Worm (Caenorhabditis elegans) whole organism, young adult: ENCODE measurements around the gene gldi-1.

Experiments used
- B0019.2 ChIP-seq: fragments of 200-800 bp; sonication (Bioruptor generic); conservative IDR thresholded peaks from 2 replicates; pipeline ENCODE4 v1.3.6; 2022; ENCODE audit warnings: missing genetic modification reagents, missing genetic modification characterization, missing compliant biosample characterization
- B0035.1 ChIP-seq: sonication (generic microtip); optimal IDR thresholded peaks from 2 replicates; lab custom pipeline; 2016; ENCODE audit warnings: missing genetic modification characterization, mild to moderate bottlenecking, missing compliant biosample characterization, missing genotype, missing genetic modification reagents
- B0336.3 ChIP-seq: fragments of 200-800 bp; sonication (Bioruptor generic); IDR thresholded peaks from 2 replicates; pipeline ENCODE4 v1.3.6; 2022; ENCODE audit warnings: missing genetic modification characterization, missing compliant biosample characterization
- D2030.7 ChIP-seq: fragments of 200-800 bp; sonication (Bioruptor generic); IDR thresholded peaks from 2 replicates; pipeline ENCODE4 v1.3.6; 2022; ENCODE audit warnings: missing genetic modification reagents, missing genetic modification characterization, missing compliant biosample characterization
- F10E7.11 ChIP-seq: sonication (generic microtip); optimal IDR thresholded peaks from 2 replicates; lab custom pipeline; 2017; ENCODE audit warnings: mild to moderate bottlenecking, missing genetic modification characterization, moderate library complexity, missing compliant biosample characterization
- F22D6.2 ChIP-seq: sonication (generic microtip); optimal IDR thresholded peaks from 2 replicates; lab custom pipeline; 2016; ENCODE audit warnings: mild to moderate bottlenecking, missing genetic modification characterization, missing compliant biosample characterization
- F49E8.2 ChIP-seq: sonication (generic microtip); optimal IDR thresholded peaks from 3 replicates; lab custom pipeline; 2017; ENCODE audit warnings: missing genetic modification characterization, mild to moderate bottlenecking, missing compliant biosample characterization, antibody characterized with exemption, moderate library complexity; ENCODE audit not compliant: insufficient read depth
- F55B11.4 ChIP-seq: sonication (generic microtip); optimal IDR thresholded peaks from 2 replicates; lab custom pipeline; 2016; ENCODE audit warnings: missing compliant biosample characterization, missing genetic modification characterization, borderline replicate concordance; ENCODE audit not compliant: insufficient read depth
- Y67H2A.10 ChIP-seq: fragments of 200-800 bp; sonication (Bioruptor generic); conservative IDR thresholded peaks from 2 replicates; pipeline ENCODE4 v1.3.6; 2022; ENCODE audit warnings: missing genetic modification reagents, missing genetic modification characterization, missing compliant biosample characterization
- ZK185.1 ChIP-seq: sonication (generic microtip); optimal IDR thresholded peaks from 2 replicates; lab custom pipeline; 2016; ENCODE audit warnings: mild to moderate bottlenecking, missing genetic modification characterization, missing compliant biosample characterization; ENCODE audit not compliant: poor library complexity, severe bottlenecking
- akir-1 ChIP-seq: fragments of 200-800 bp; sonication (Bioruptor generic); optimal IDR thresholded peaks from 2 replicates; lab custom pipeline; 2018; ENCODE audit warnings: mild to moderate bottlenecking, missing genetic modification characterization, moderate library complexity, missing compliant biosample characterization
- ama-1 ChIP-seq, 3 experiments: fragments of 150-350 bp in 1 of 3; sonication (generic microtip) in 2 of 3; optimal IDR thresholded peaks; 2 replicates each; lab custom pipeline; 2014 to 2018; ENCODE audit warnings: missing biosample characterization in 2 of 3, missing genetic modification characterization in 2 of 3, missing genetic modification reagents in 2 of 3
- aptf-3 ChIP-seq: fragments of 200-800 bp; sonication (Bioruptor generic); IDR thresholded peaks from 2 replicates; pipeline ENCODE4 v1.3.6; 2022; ENCODE audit warnings: missing genetic modification characterization, missing compliant biosample characterization
- attf-5 ChIP-seq: fragments of 200-800 bp; sonication (Bioruptor generic); optimal IDR thresholded peaks from 2 replicates; lab custom pipeline; 2018; ENCODE audit warnings: mild to moderate bottlenecking, missing genetic modification characterization, missing compliant biosample characterization
- bed-1 ChIP-seq: fragments of 200-800 bp; sonication (Bioruptor generic); IDR thresholded peaks from 2 replicates; pipeline ENCODE4 v1.3.6; 2022; ENCODE audit warnings: missing genetic modification reagents, missing genetic modification characterization, missing compliant biosample characterization
- bed-2 ChIP-seq: fragments of 200-800 bp; sonication (Bioruptor generic); IDR thresholded peaks from 2 replicates; pipeline ENCODE4 v1.3.6; 2022; ENCODE audit warnings: missing genetic modification reagents, missing genetic modification characterization, missing compliant biosample characterization
- ccch-3 ChIP-seq: fragments of 200-800 bp; sonication (Bioruptor generic); optimal IDR thresholded peaks from 2 replicates; lab custom pipeline; 2018; ENCODE audit warnings: mild to moderate bottlenecking, missing genetic modification characterization, missing compliant biosample characterization
- ceh-40 ChIP-seq: fragments of 200-800 bp; sonication (Bioruptor generic); IDR thresholded peaks from 2 replicates; pipeline ENCODE4 v1.3.6; 2022; ENCODE audit warnings: missing genetic modification characterization, missing compliant biosample characterization
- ceh-58 ChIP-seq: fragments of 200-800 bp; sonication (Bioruptor generic); IDR thresholded peaks from 2 replicates; pipeline ENCODE4 v1.3.6; 2022; ENCODE audit warnings: missing genetic modification characterization, missing compliant biosample characterization
- efl-1 ChIP-seq: fragments of 150-350 bp; optimal IDR thresholded peaks from 2 replicates; lab custom pipeline; 2014; ENCODE audit warnings: missing biosample characterization, missing genetic modification reagents, missing genetic modification characterization
- egrh-3 ChIP-seq: fragments of 200-800 bp; sonication (Bioruptor generic); IDR thresholded peaks from 2 replicates; pipeline ENCODE4 v1.3.6; 2022; ENCODE audit warnings: missing genetic modification reagents, missing genetic modification characterization, missing compliant biosample characterization
- hlh-12 ChIP-seq: sonication (generic microtip); optimal IDR thresholded peaks from 2 replicates; lab custom pipeline; 2016; ENCODE audit warnings: missing genetic modification characterization, missing compliant biosample characterization
- hmg-1.2 ChIP-seq: fragments of 200-800 bp; sonication (Bioruptor generic); IDR thresholded peaks from 2 replicates; pipeline ENCODE4 v1.3.6; 2022; ENCODE audit warnings: missing genetic modification reagents, missing genetic modification characterization, missing compliant biosample characterization
- hrde-1 ChIP-seq: sonication (generic microtip); optimal IDR thresholded peaks from 2 replicates; lab custom pipeline; 2016; ENCODE audit warnings: missing genetic modification characterization, mild to moderate bottlenecking, missing compliant biosample characterization, moderate library complexity, missing genotype, missing genetic modification reagents, borderline replicate concordance
- hsf-1 ChIP-seq: fragments of 200-800 bp; sonication (Bioruptor generic); IDR thresholded peaks from 2 replicates; pipeline ENCODE4 v1.3.6; 2022; ENCODE audit warnings: missing genetic modification reagents, missing genetic modification characterization, missing compliant biosample characterization
- lag-1 ChIP-seq: fragments of 200-800 bp; sonication (Bioruptor generic); IDR thresholded peaks from 2 replicates; pipeline ENCODE4 v1.3.6; 2022; ENCODE audit warnings: missing genetic modification reagents, missing genetic modification characterization, missing compliant biosample characterization
- let-526 ChIP-seq: fragments of 200-800 bp; sonication (Bioruptor generic); IDR thresholded peaks from 2 replicates; pipeline ENCODE4 v1.3.6; 2022; ENCODE audit warnings: missing genetic modification reagents, missing genetic modification characterization, missing compliant biosample characterization
- lin-26 ChIP-seq: fragments of 200-800 bp; sonication (Bioruptor generic); IDR thresholded peaks from 2 replicates; pipeline ENCODE4 v1.3.6; 2022; ENCODE audit warnings: missing genetic modification reagents, missing genetic modification characterization, missing compliant biosample characterization
- madf-3 ChIP-seq: fragments of 200-800 bp; sonication (Bioruptor generic); IDR thresholded peaks from 2 replicates; pipeline ENCODE4 v1.3.6; 2022; ENCODE audit warnings: missing genetic modification reagents, missing genetic modification characterization, missing compliant biosample characterization
- mcd-1 ChIP-seq: fragments of 200-800 bp; sonication (Bioruptor generic); IDR thresholded peaks from 2 replicates; pipeline ENCODE4 v1.3.6; 2022; ENCODE audit warnings: missing genetic modification reagents, missing genetic modification characterization, missing compliant biosample characterization
- mxl-1 ChIP-seq: sonication (generic microtip); optimal IDR thresholded peaks from 2 replicates; lab custom pipeline; 2016; ENCODE audit warnings: missing genetic modification characterization, missing compliant biosample characterization
- nfyb-1 ChIP-seq: fragments of 200-800 bp; sonication (Bioruptor generic); IDR thresholded peaks from 2 replicates; pipeline ENCODE4 v1.3.6; 2022; ENCODE audit warnings: missing genetic modification reagents, missing genetic modification characterization, missing compliant biosample characterization
- rcor-1 ChIP-seq: fragments of 200-800 bp; sonication (Bioruptor generic); IDR thresholded peaks from 2 replicates; pipeline ENCODE4 v1.3.6; 2022; ENCODE audit warnings: missing genetic modification reagents, missing genetic modification characterization, missing compliant biosample characterization
- repo-1 ChIP-seq: sonication (generic microtip); optimal IDR thresholded peaks from 2 replicates; lab custom pipeline; 2017; ENCODE audit warnings: mild to moderate bottlenecking, missing genetic modification characterization, missing compliant biosample characterization
- tlf-1 ChIP-seq: fragments of 200-800 bp; sonication (Bioruptor generic); optimal IDR thresholded peaks from 2 replicates; lab custom pipeline; 2018; ENCODE audit warnings: mild to moderate bottlenecking, missing genetic modification characterization, missing compliant biosample characterization
- xnd-1 ChIP-seq: sonication (generic microtip); optimal IDR thresholded peaks from 2 replicates; lab custom pipeline; 2016; ENCODE audit warnings: missing genotype, missing genetic modification reagents, missing genetic modification characterization, missing compliant biosample characterization
- zfh-2 ChIP-seq: fragments of 200-800 bp; sonication (Bioruptor generic); conservative IDR thresholded peaks from 2 replicates; pipeline ENCODE4 v1.3.6; 2022; ENCODE audit warnings: missing genetic modification reagents, missing genetic modification characterization, missing compliant biosample characterization
- zim-3 ChIP-seq: sonication (generic microtip); optimal IDR thresholded peaks from 2 replicates; lab custom pipeline; 2017; ENCODE audit warnings: mild to moderate bottlenecking, missing genetic modification characterization, moderate library complexity, missing compliant biosample characterization
- ztf-18 ChIP-seq: sonication (generic microtip); optimal IDR thresholded peaks from 2 replicates; lab custom pipeline; 2016; ENCODE audit warnings: missing genotype, mild to moderate bottlenecking, missing genetic modification characterization, missing compliant biosample characterization
- ztf-22 ChIP-seq: fragments of 200-800 bp; sonication (Bioruptor generic); optimal IDR thresholded peaks from 2 replicates; lab custom pipeline; 2018; ENCODE audit warnings: mild to moderate bottlenecking, missing genetic modification characterization, moderate library complexity, missing compliant biosample characterization
- ztf-6 ChIP-seq: fragments of 200-800 bp; sonication (Bioruptor generic); IDR thresholded peaks from 2 replicates; pipeline ENCODE4 v1.3.6; 2022; ENCODE audit warnings: missing genetic modification reagents, missing genetic modification characterization, missing compliant biosample characterization

gldi-1 gene

DNA sequence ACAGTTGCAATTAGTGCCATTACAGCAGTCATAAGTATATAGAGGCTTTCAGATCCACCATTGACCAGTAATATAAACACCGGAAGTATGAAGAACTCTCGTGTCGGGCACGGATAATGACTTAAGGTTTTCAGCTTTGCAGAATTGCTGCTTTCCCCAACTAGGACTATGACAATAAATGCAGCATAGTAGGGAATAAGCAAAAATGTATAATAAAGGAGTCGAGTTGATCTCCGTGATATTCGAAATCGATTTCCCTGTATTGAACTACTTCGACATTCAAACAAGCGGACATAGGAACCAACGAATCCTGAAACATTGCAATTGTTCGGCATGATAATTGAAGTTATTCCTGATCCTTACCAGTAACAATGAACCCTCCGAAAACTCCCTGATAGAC is 24.4 kb upstream of the gldi-1 start:
- no peak for TF ChIP-seq efl-1 (GFP tag; lab: Kevin White, UChicago)
- no peak for TF ChIP-seq hrde-1 (tag; lab: Kevin White, UChicago)
- TF ChIP-seq rcor-1 = no peak
- no peak for TF ChIP-seq repo-1
- no peak for TF ChIP-seq bed-1
- TF ChIP-seq B0019.2 (GFP tag; lab: Robert Waterston, UW) = no peak
- no peak for TF ChIP-seq F10E7.11 (tag; lab: Kevin White, UChicago)

DNA sequence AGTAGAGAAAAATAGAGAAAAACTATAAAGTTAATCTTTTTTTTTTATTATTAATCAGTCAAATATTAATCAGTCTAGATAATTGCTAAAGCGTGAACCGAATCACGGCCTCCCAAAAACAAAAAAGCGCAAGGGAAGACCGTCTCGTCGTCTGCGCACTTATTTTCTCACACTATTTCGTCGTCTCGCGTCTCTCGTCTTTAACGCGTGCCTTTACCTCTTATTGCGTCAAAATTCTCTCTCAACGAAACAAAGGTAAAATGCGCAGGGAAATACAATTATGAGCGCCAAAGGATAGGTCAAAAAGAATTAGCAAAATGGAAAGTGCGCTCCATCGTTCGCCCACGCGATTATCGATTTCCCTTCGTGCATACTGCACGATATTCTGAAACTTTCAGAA is 21.9 kb upstream of the gldi-1 start:
- TF ChIP-seq tlf-1 (GFP tag; lab: Kevin White, UChicago) = no peak
- no peak for TF ChIP-seq let-526
- TF ChIP-seq hlh-12 (tag; lab: Kevin White, UChicago) = no peak
- no peak for TF ChIP-seq F10E7.11 (tag; lab: Kevin White, UChicago)
- TF ChIP-seq ceh-40 (GFP tag; lab: Robert Waterston, UW) = no peak
- peak; percentile 76 for TF ChIP-seq mcd-1 (GFP tag; lab: Robert Waterston, UW)
- TF ChIP-seq madf-3 = no peak
- peak; percentile 90 for TF ChIP-seq hmg-1.2 (GFP tag; lab: Robert Waterston, UW)
- TF ChIP-seq efl-1 (GFP tag; lab: Kevin White, UChicago) = peak; percentile 56
- peak; percentile 34 for TF ChIP-seq ztf-18 (tag; lab: Kevin White, UChicago)
- TF ChIP-seq B0035.1 (tag; lab: Kevin White, UChicago) = no peak
- no peak for TF ChIP-seq ccch-3 (GFP tag; lab: Kevin White, UChicago)

DNA sequence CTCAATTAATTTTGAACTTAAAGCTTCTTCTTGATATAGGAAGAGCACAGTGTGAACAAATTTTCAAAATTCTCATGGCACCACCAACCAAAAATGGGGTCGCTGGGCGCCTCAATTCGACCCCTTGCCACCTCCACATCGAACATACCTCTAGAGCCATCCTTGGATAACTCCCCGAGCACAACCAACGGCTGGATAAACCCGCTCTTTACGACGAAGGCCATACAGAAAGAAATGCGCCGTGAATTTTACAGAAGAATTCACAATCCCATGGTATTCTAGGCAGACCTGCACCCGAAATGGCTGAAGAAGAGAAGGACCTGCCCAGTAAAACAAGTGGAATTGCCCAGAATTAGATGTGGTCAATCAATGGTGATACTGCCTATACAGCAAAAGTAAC is 18.5 kb upstream of the gldi-1 start:
- TF ChIP-seq bed-2 (GFP tag; lab: Robert Waterston, UW) (no peak), egrh-3 (GFP tag; lab: Robert Waterston, UW) (no peak), hmg-1.2 (GFP tag; lab: Robert Waterston, UW) (no peak), mxl-1 (tag; lab: Kevin White, UChicago) (no peak), F22D6.2 (tag; lab: Kevin White, UChicago) (no peak), ZK185.1 (tag; lab: Kevin White, UChicago) (no peak), hsf-1 (GFP tag; lab: Robert Waterston, UW) (no peak), zim-3 (tag; lab: Kevin White, UChicago) (no peak), ztf-6 (GFP tag; lab: Robert Waterston, UW) (no peak), Y67H2A.10 (no peak)

DNA sequence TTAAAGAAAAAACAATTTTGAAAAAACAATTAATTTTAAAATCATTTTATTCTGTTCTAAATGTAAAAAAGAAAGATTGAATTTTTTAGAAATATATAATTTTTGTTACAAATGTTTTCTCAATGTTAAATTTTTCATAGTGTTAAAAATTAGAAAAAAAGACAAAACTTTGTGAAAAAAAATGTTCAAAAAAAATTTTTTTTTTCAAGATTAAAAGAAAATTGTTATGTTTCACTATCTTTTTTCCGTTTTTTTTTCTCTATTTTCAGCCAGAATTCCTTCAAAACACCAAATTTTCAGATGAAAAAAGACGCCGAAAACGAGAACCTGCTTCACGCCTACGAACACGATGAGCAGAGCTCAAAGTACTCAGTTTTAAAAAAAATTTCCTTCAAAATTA is 10.9 kb upstream of the gldi-1 start, which contains the start of gene sms-5:
TSS of gene sms-5 (plus strand) at position 301 of the 400 bp plus-strand sequence.
- TF ChIP-seq aptf-3 (GFP tag; lab: Robert Waterston, UW) (no peak), ama-1 (optimal IDR thresholded peaks at IDR 0.05; lab: Kevin White, UChicago) (no peak), ama-1 (GFP tag; optimal IDR thresholded peaks at IDR 0.05; lab: Kevin White, UChicago) (no peak), zfh-2 (no peak), hrde-1 (tag; lab: Kevin White, UChicago) (no peak), xnd-1 (tag; lab: Kevin White, UChicago) (no peak), attf-5 (no peak), lag-1 (GFP tag; lab: Robert Waterston, UW) (no peak), F55B11.4 (tag; lab: Kevin White, UChicago) (no peak), B0336.3 (no peak), lin-26 (no peak), ztf-22 (GFP tag; lab: Kevin White, UChicago) (no peak), hmg-1.2 (GFP tag; lab: Robert Waterston, UW) (no peak), ceh-40 (GFP tag; lab: Robert Waterston, UW) (no peak), nfyb-1 (GFP tag; lab: Robert Waterston, UW) (no peak), egrh-3 (GFP tag; lab: Robert Waterston, UW) (no peak), F49E8.2 (tag; lab: Kevin White, UChicago) (no peak), ceh-58 (GFP tag; lab: Robert Waterston, UW) (no peak), D2030.7 (GFP tag; lab: Robert Waterston, UW) (no peak), akir-1 (GFP tag; lab: Kevin White, UChicago) (no peak)
- TF ChIP-seq, all 124 proteins: peak for 0
